Fruit fly (Drosophila melanogaster) Kc167 (cell line): ENCODE measurements around the gene CG4968.

Source experiments
- Myc ChIP-seq: fragments of >200 bp; optimal IDR thresholded peaks from 2 replicates; lab custom pipeline; 2017; ENCODE audit warnings: missing external identifiers
- Sin3A ChIP-seq: fragments of >200 bp; optimal IDR thresholded peaks from 2 replicates; lab custom pipeline; 2018; ENCODE audit warnings: missing external identifiers
- h ChIP-seq: fragments of >200 bp; optimal IDR thresholded peaks from 3 replicates; lab custom pipeline; 2018; ENCODE audit warnings: missing external identifiers
- insv ChIP-seq: fragments of >200 bp; optimal IDR thresholded peaks from 3 replicates; lab custom pipeline; 2018; ENCODE audit warnings: missing external identifiers
- psq ChIP-seq: fragments of >200 bp; optimal IDR thresholded peaks from 2 replicates; lab custom pipeline; 2017; ENCODE audit warnings: missing external identifiers
- ttk ChIP-seq: sonication (Bioruptor generic); optimal IDR thresholded peaks from 2 replicates; lab custom pipeline; 2017; ENCODE audit warnings: missing external identifiers

DNA sequence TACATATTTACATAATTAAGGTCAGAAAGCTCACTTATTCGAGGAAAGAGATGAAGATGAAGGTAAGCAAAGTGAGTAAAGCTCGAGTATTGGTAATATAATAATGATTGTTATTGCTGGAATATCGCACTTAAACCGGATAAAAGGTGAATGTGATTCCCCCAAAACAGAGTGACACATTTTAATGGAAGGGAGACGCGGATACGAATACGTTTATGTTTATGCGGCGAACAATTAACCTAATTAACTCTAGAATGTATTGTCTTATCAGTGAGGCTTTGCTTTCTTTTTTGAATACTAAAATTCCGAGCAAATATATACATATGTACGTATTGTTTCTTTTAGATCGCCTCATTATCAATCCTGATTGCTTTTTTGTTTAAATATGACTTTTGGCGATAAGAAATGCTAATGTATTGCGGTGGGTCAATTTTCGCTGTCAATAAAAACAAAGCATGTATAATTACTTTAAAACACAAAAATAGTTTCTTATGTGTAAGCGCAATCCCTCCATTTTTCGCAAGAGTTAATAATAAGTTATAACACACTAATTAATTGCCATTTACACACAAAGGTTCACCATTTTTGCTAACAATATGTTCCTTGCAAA is 1.1 kb upstream of the CG4968 start:
- TF ChIP-seq ttk (no peak), Sin3A (no peak), insv (lab: Kevin White, UChicago) (no peak), h (no peak), Myc (no peak), psq (no peak)
